Fruit fly (Drosophila melanogaster): Measurements from ENCODE around the gene CHKov2.

DNA sequence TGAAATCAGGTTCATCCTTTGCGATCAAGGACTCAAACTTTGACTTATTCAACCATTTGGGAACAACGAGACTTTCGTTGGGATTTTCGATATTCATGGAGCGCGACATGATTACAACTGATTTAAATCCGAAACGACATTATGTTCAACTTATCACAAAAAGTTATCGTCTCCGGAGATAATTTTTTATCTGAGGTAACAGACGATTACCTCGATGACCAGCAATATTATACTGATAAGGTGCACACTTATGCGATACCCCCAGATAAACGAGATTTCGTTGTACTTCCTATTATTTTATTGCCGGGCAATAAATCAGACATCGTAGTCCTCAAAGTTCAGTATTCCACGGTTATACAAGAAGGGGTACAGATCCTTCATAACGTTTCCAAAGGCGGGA, 33.3 kb downstream of the CHKov2 start, which contains the start of gene CG31097:
- TF ChIP-seq tll (GFP tag; optimal IDR thresholded peaks at IDR 0.05), result no peak
- TF ChIP-seq danr (GFP tag; IDR thresholded peaks at IDR 0.05), result no peak
- no peak for TF ChIP-seq wek (GFP tag; optimal IDR thresholded peaks at IDR 0.05)
- TF ChIP-seq Stat92E (GFP tag; optimal IDR thresholded peaks at IDR 0.05), result no peak

All from whole organism, embryonic.